Worm (Caenorhabditis elegans) whole organism, young adult: Measurements from ENCODE around the gene T26C12.2.

ENCODE experiments used
- B0261.1 ChIP-seq: sonication (generic microtip); optimal IDR thresholded peaks from 2 replicates; lab custom pipeline; 2016; ENCODE audit warnings: mild to moderate bottlenecking, missing genetic modification characterization, moderate library complexity, missing compliant biosample characterization
- C17E4.6 ChIP-seq: fragments of 200-800 bp; sonication (Bioruptor generic); IDR thresholded peaks from 2 replicates; pipeline ENCODE4 v1.3.6; 2022; ENCODE audit warnings: missing genetic modification reagents, missing genetic modification characterization, missing compliant biosample characterization
- ets-4 ChIP-seq: fragments of 200-800 bp; sonication (Bioruptor generic); optimal IDR thresholded peaks from 2 replicates; lab custom pipeline; 2018; ENCODE audit warnings: mild to moderate bottlenecking, missing genetic modification characterization, missing compliant biosample characterization
- lin-54 ChIP-seq: fragments of 200-800 bp; sonication (Bioruptor generic); optimal IDR thresholded peaks from 2 replicates; lab custom pipeline; 2018; ENCODE audit warnings: mild to moderate bottlenecking, missing genetic modification characterization, missing compliant biosample characterization
- lir-1 ChIP-seq: fragments of 200-800 bp; sonication (Bioruptor generic); conservative IDR thresholded peaks from 2 replicates; pipeline ENCODE4 v1.3.6; 2022; ENCODE audit warnings: missing genetic modification reagents, missing genetic modification characterization, missing compliant biosample characterization
- snpc-4 ChIP-seq, 5 experiments: fragments of 150-350 bp in 1 of 5; sonication (generic microtip) in 4 of 5; optimal IDR thresholded peaks; 2 replicates each; lab custom pipeline; 2014 to 2018; ENCODE audit warnings: missing genetic modification characterization in 5 of 5, missing biosample characterization in 3 of 5, antibody characterized with exemption in 2 of 5, mild to moderate bottlenecking in 2 of 5, missing compliant biosample characterization in 2 of 5, missing genotype in 2 of 5, moderate library complexity in 2 of 5, missing genetic modification reagents in 1 of 5

DNA sequence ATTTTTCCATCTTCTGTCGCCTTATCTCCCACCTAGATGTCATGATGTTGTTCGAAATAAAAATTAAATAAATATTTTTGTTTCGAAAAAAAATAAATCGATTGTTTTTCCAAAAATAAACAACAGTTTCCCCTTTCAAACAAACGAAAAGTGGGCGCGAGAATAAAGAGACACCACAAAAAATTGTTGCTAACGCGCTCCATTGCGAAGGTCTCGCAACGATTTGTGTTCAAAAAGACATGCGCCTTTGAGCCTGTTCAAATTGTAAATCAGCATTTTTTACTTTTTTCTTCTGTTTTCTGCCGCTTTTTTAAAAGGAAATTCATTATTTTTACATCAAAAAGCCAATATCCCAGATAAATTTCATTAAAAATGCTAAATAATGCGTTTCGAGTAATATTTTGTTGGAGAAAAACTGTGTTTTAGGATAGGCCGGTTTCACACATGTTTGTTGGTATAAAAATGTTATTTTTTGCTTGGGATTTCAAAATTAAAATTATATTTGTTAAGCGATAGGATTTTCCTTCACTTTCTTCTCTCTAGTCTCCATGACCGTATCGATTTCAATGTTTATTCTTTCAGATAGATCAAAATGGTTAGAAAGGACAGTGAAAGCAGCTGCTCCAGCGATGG lies 29.1 kb upstream of the T26C12.2 start, which contains the start of gene W08E12.7:
- TF ChIP-seq C17E4.6 (GFP tag; lab: Robert Waterston, UW) (0 out of 2 replicates have a peak, but pooled peaks have one; percentile 22), B0261.1 (tag; lab: Kevin White, UChicago) (peak; percentile 18), lin-54 (GFP tag; lab: Kevin White, UChicago) (peak; percentile 96), snpc-4 (GFP tag; optimal IDR thresholded peaks at IDR 0.05; lab: Kevin White, UChicago) (peak; percentile 60), snpc-4 (tag; optimal IDR thresholded peaks at IDR 0.05; lab: Kevin White, UChicago) (peak; percentile 54 to 85 (median 80)), lir-1 (GFP tag; lab: Robert Waterston, UW) (peak; percentile 89), ets-4 (GFP tag; lab: Kevin White, UChicago) (no peak)
